Worm (Caenorhabditis elegans) whole organism, young adult: Measurements from ENCODE around the gene K08H2.5.
A peak's percentile ranks its signal among the peaks of the same experiment; 100 is the strongest.

Source experiments
- B0261.1 ChIP-seq: sonication (generic microtip); optimal IDR thresholded peaks from 2 replicates; lab custom pipeline; 2016; ENCODE audit warnings: mild to moderate bottlenecking, missing genetic modification characterization, moderate library complexity, missing compliant biosample characterization
- D2030.7 ChIP-seq: fragments of 200-800 bp; sonication (Bioruptor generic); IDR thresholded peaks from 2 replicates; pipeline ENCODE4 v1.3.6; 2022; ENCODE audit warnings: missing genetic modification reagents, missing genetic modification characterization, missing compliant biosample characterization
- F22D6.2 ChIP-seq: sonication (generic microtip); optimal IDR thresholded peaks from 2 replicates; lab custom pipeline; 2016; ENCODE audit warnings: mild to moderate bottlenecking, missing genetic modification characterization, missing compliant biosample characterization
- Y53F4B.3 ChIP-seq: fragments of 200-800 bp; sonication (Bioruptor generic); IDR thresholded peaks from 2 replicates; pipeline ENCODE4 v1.3.6; 2022; ENCODE audit warnings: missing genetic modification reagents, missing genetic modification characterization, missing compliant biosample characterization
- Y56A3A.18 ChIP-seq: fragments of 200-800 bp; sonication (Bioruptor generic); IDR thresholded peaks from 2 replicates; pipeline ENCODE4 v1.3.6; 2022; ENCODE audit warnings: missing genetic modification reagents, missing genetic modification characterization, missing compliant biosample characterization
- ZK185.1 ChIP-seq: sonication (generic microtip); optimal IDR thresholded peaks from 2 replicates; lab custom pipeline; 2016; ENCODE audit warnings: mild to moderate bottlenecking, missing genetic modification characterization, missing compliant biosample characterization; ENCODE audit not compliant: poor library complexity, severe bottlenecking
- ama-1 ChIP-seq, 3 experiments: fragments of 150-350 bp in 1 of 3; sonication (generic microtip) in 2 of 3; optimal IDR thresholded peaks; 2 replicates each; lab custom pipeline; 2014 to 2018; ENCODE audit warnings: missing biosample characterization in 2 of 3, missing genetic modification characterization in 2 of 3, missing genetic modification reagents in 2 of 3
- atf-7 ChIP-seq: sonication (generic microtip); optimal IDR thresholded peaks from 2 replicates; lab custom pipeline; 2017; ENCODE audit warnings: mild to moderate bottlenecking, missing genetic modification characterization, missing compliant biosample characterization
- attf-6 ChIP-seq: fragments of 200-800 bp; sonication (Bioruptor generic); IDR thresholded peaks from 2 replicates; pipeline ENCODE4 v1.3.6; 2022; ENCODE audit warnings: missing genetic modification reagents, missing genetic modification characterization, missing compliant biosample characterization
- bed-2 ChIP-seq: fragments of 200-800 bp; sonication (Bioruptor generic); IDR thresholded peaks from 2 replicates; pipeline ENCODE4 v1.3.6; 2022; ENCODE audit warnings: missing genetic modification reagents, missing genetic modification characterization, missing compliant biosample characterization
- cebp-1 ChIP-seq, 2 experiments: fragments of 200-800 bp in 1 of 2; sonication (Bioruptor generic) in 1 of 2; sonication (generic microtip) in 1 of 2; IDR thresholded peaks in 1 of 2; optimal IDR thresholded peaks in 1 of 2; 2 replicates each; pipeline versions ENCODE4 v1.3.6 to Lab custom; 2017 to 2022; ENCODE audit warnings: missing compliant biosample characterization in 2 of 2, missing genetic modification characterization in 2 of 2, mild to moderate bottlenecking in 1 of 2, missing genetic modification reagents in 1 of 2, moderate library complexity in 1 of 2
- cebp-2 ChIP-seq: fragments of 200-800 bp; sonication (Bioruptor generic); IDR thresholded peaks from 2 replicates; pipeline ENCODE4 v1.3.6; 2022; ENCODE audit warnings: missing genetic modification characterization, missing compliant biosample characterization
- die-1 ChIP-seq: sonication (generic microtip); optimal IDR thresholded peaks from 2 replicates; lab custom pipeline; 2016; ENCODE audit warnings: missing genotype, mild to moderate bottlenecking, missing genetic modification characterization, missing compliant biosample characterization
- dox-1 ChIP-seq: fragments of 200-800 bp; sonication (Bioruptor generic); IDR thresholded peaks from 2 replicates; pipeline ENCODE4 v1.3.6; 2022; ENCODE audit warnings: missing genetic modification reagents, missing genetic modification characterization, missing compliant biosample characterization
- dpl-1 ChIP-seq: fragments of 150-350 bp; optimal IDR thresholded peaks from 2 replicates; lab custom pipeline; 2014; ENCODE audit warnings: missing biosample characterization, missing genetic modification reagents, missing genetic modification characterization
- him-1 ChIP-seq: sonication (generic microtip); optimal IDR thresholded peaks from 2 replicates; lab custom pipeline; 2016; ENCODE audit warnings: missing genotype, missing genetic modification reagents, missing genetic modification characterization, missing compliant biosample characterization
- hmg-1.2 ChIP-seq: fragments of 200-800 bp; sonication (Bioruptor generic); IDR thresholded peaks from 2 replicates; pipeline ENCODE4 v1.3.6; 2022; ENCODE audit warnings: missing genetic modification reagents, missing genetic modification characterization, missing compliant biosample characterization
- hrde-1 ChIP-seq: sonication (generic microtip); optimal IDR thresholded peaks from 2 replicates; lab custom pipeline; 2016; ENCODE audit warnings: missing genetic modification characterization, mild to moderate bottlenecking, missing compliant biosample characterization, moderate library complexity, missing genotype, missing genetic modification reagents, borderline replicate concordance
- let-607 ChIP-seq, 2 experiments: fragments of 200-800 bp in 1 of 2; sonication (Bioruptor generic) in 1 of 2; sonication (generic microtip) in 1 of 2; optimal IDR thresholded peaks; 2 replicates each; lab custom pipeline; 2016 to 2018; ENCODE audit warnings: mild to moderate bottlenecking in 2 of 2, missing compliant biosample characterization in 2 of 2, missing genetic modification characterization in 2 of 2, moderate library complexity in 2 of 2, missing genotype in 1 of 2
- lin-26 ChIP-seq: fragments of 200-800 bp; sonication (Bioruptor generic); IDR thresholded peaks from 2 replicates; pipeline ENCODE4 v1.3.6; 2022; ENCODE audit warnings: missing genetic modification reagents, missing genetic modification characterization, missing compliant biosample characterization
- lin-40 ChIP-seq: sonication (generic microtip); optimal IDR thresholded peaks from 2 replicates; lab custom pipeline; 2016; ENCODE audit warnings: missing genetic modification characterization, mild to moderate bottlenecking, missing compliant biosample characterization, missing genotype, missing genetic modification reagents
- madf-6 ChIP-seq: fragments of 200-800 bp; sonication (Bioruptor generic); IDR thresholded peaks from 2 replicates; pipeline ENCODE4 v1.3.6; 2022; ENCODE audit warnings: missing genetic modification reagents, missing genetic modification characterization, missing compliant biosample characterization
- nfyb-1 ChIP-seq: fragments of 200-800 bp; sonication (Bioruptor generic); IDR thresholded peaks from 2 replicates; pipeline ENCODE4 v1.3.6; 2022; ENCODE audit warnings: missing genetic modification reagents, missing genetic modification characterization, missing compliant biosample characterization
- nhr-120 ChIP-seq: fragments of 200-800 bp; sonication (Bioruptor generic); IDR thresholded peaks from 2 replicates; pipeline ENCODE4 v1.3.6; 2022; ENCODE audit warnings: missing genetic modification characterization, missing compliant biosample characterization
- nhr-179 ChIP-seq: sonication (generic microtip); optimal IDR thresholded peaks from 2 replicates; lab custom pipeline; 2016; ENCODE audit warnings: mild to moderate bottlenecking, missing genetic modification characterization, missing compliant biosample characterization
- nhr-90 ChIP-seq: sonication (generic microtip); optimal IDR thresholded peaks from 2 replicates; lab custom pipeline; 2016; ENCODE audit warnings: missing genotype, mild to moderate bottlenecking, missing genetic modification characterization, missing compliant biosample characterization
- pbrm-1 ChIP-seq: fragments of 200-800 bp; sonication (Bioruptor generic); IDR thresholded peaks from 2 replicates; pipeline ENCODE4 v1.3.6; 2022; ENCODE audit warnings: missing genetic modification reagents, missing genetic modification characterization, missing compliant biosample characterization
- rec-8 ChIP-seq, 2 experiments: sonication (generic microtip); optimal IDR thresholded peaks; 2 replicates each; lab custom pipeline; 2016; ENCODE audit warnings: mild to moderate bottlenecking in 2 of 2, missing genetic modification characterization in 2 of 2, missing genetic modification reagents in 2 of 2, missing genotype in 2 of 2, missing biosample characterization in 1 of 2, missing compliant biosample characterization in 1 of 2, moderate library complexity in 1 of 2
- rpc-1 ChIP-seq, 2 experiments: fragments of 150-350 bp in 1 of 2; sonication (generic microtip) in 1 of 2; optimal IDR thresholded peaks; 2 replicates each; lab custom pipeline; 2014 to 2018; ENCODE audit warnings: missing biosample characterization in 1 of 2, missing genetic modification characterization in 1 of 2, missing genetic modification reagents in 1 of 2, missing genotype in 1 of 2
- snpc-1.3 ChIP-seq: sonication (generic microtip); optimal IDR thresholded peaks from 2 replicates; lab custom pipeline; 2017; ENCODE audit warnings: missing genetic modification characterization, mild to moderate bottlenecking, missing compliant biosample characterization, antibody characterized with exemption, moderate library complexity, missing genotype, missing genetic modification reagents; ENCODE audit not compliant: insufficient read depth
- snpc-3.4 ChIP-seq: sonication (generic microtip); optimal IDR thresholded peaks from 2 replicates; lab custom pipeline; 2017; ENCODE audit warnings: missing genetic modification characterization, mild to moderate bottlenecking, missing compliant biosample characterization, antibody characterized with exemption, moderate library complexity, missing genotype, missing genetic modification reagents
- snpc-4 ChIP-seq, 5 experiments: fragments of 150-350 bp in 1 of 5; sonication (generic microtip) in 4 of 5; optimal IDR thresholded peaks; 2 replicates each; lab custom pipeline; 2014 to 2018; ENCODE audit warnings: missing genetic modification characterization in 5 of 5, missing biosample characterization in 3 of 5, antibody characterized with exemption in 2 of 5, mild to moderate bottlenecking in 2 of 5, missing compliant biosample characterization in 2 of 5, missing genotype in 2 of 5, moderate library complexity in 2 of 5, missing genetic modification reagents in 1 of 5
- tbp1 ChIP-seq: fragments of 200-800 bp; sonication (Bioruptor generic); optimal IDR thresholded peaks from 2 replicates; lab custom pipeline; 2018; ENCODE audit warnings: mild to moderate bottlenecking, missing genetic modification characterization, missing compliant biosample characterization
- ztf-18 ChIP-seq: sonication (generic microtip); optimal IDR thresholded peaks from 2 replicates; lab custom pipeline; 2016; ENCODE audit warnings: missing genotype, mild to moderate bottlenecking, missing genetic modification characterization, missing compliant biosample characterization
- ztf-25 ChIP-seq: fragments of 200-800 bp; sonication (Bioruptor generic); IDR thresholded peaks from 2 replicates; pipeline ENCODE4 v1.3.6; 2022; ENCODE audit warnings: missing genetic modification reagents, missing genetic modification characterization, missing compliant biosample characterization

Gene K08H2.5

ce11 chrX:13286533-13286932 lies 44.4 kb upstream of the K08H2.5 start, which contains the start of gene R04D3.2:
R04D3.2 (minus strand) TSS chrX:13286633.
- TF ChIP-seq ztf-18 (no peak), Y53F4B.3 (no peak)
- TF ChIP-seq, all 124 proteins: peak for 0

ce11 chrX:13284618-13285017 lies 42.5 kb upstream of the K08H2.5 start:
- TF ChIP-seq lin-40 (tag; lab: Kevin White, UChicago) (no peak), rpc-1 (optimal IDR thresholded peaks at IDR 0.05; lab: Kevin White, UChicago) (peak; percentile 75), rpc-1 (tag; optimal IDR thresholded peaks at IDR 0.05; lab: Kevin White, UChicago) (peak; percentile 90), nhr-179 (tag; lab: Kevin White, UChicago) (peak; percentile 16), nhr-90 (tag; lab: Kevin White, UChicago) (peak; percentile 65), die-1 (tag; lab: Kevin White, UChicago) (peak; percentile 76), cebp-1 (GFP tag; IDR thresholded peaks at IDR 0.05; lab: Robert Waterston, UW) (peak; percentile 26; the same call in 1 of the 2 replicates), cebp-1 (tag; optimal IDR thresholded peaks at IDR 0.05; lab: Kevin White, UChicago) (no peak), nfyb-1 (GFP tag; lab: Robert Waterston, UW) (peak; percentile 64), hmg-1.2 (peak; percentile 44; the same call in 1 of the 2 replicates), nhr-120 (GFP tag; lab: Robert Waterston, UW) (0 out of 2 replicates have a peak, but pooled peaks have one; percentile 50), atf-7 (tag; lab: Kevin White, UChicago) (no peak), snpc-4 (GFP tag; optimal IDR thresholded peaks at IDR 0.05; lab: Kevin White, UChicago) (peak; percentile 42), snpc-4 (tag; optimal IDR thresholded peaks at IDR 0.05; lab: Kevin White, UChicago) (peak in 2 of 4 experiments; percentile 35 to 58), dpl-1 (GFP tag; lab: Kevin White, UChicago) (no peak), Y56A3A.18 (GFP tag; lab: Robert Waterston, UW) (0 out of 2 replicates have a peak, but pooled peaks have one; percentile 35), madf-6 (GFP tag; lab: Robert Waterston, UW) (peak; percentile 19; the same call in 1 of the 2 replicates), lin-26 (peak; percentile 87), hrde-1 (tag; lab: Kevin White, UChicago) (peak; percentile 3), rec-8 (tag; optimal IDR thresholded peaks at IDR 0.05; lab: Kevin White, UChicago) (peak; percentile 32 to 46), D2030.7 (GFP tag; lab: Robert Waterston, UW) (peak; percentile 65), snpc-3.4 (tag; lab: Kevin White, UChicago) (peak; percentile 50), B0261.1 (peak; percentile 80), bed-2 (GFP tag; lab: Robert Waterston, UW) (no peak), ZK185.1 (tag; lab: Kevin White, UChicago) (peak; percentile 22), ama-1 (optimal IDR thresholded peaks at IDR 0.05; lab: Kevin White, UChicago) (no peak), ama-1 (GFP tag; optimal IDR thresholded peaks at IDR 0.05; lab: Kevin White, UChicago) (peak in 1 of 2 experiments; percentile 14), pbrm-1 (peak; percentile 62; the same call in 1 of the 2 replicates), Y53F4B.3 (no peak), snpc-1.3 (tag; lab: Kevin White, UChicago) (peak; percentile 45), tbp1 (GFP tag; lab: Kevin White, UChicago) (peak; percentile 87), ztf-25 (GFP tag; lab: Robert Waterston, UW) (0 out of 2 replicates have a peak, but pooled peaks have one; percentile 73), dox-1 (GFP tag; lab: Robert Waterston, UW) (peak; percentile 40; the same call in 1 of the 2 replicates), attf-6 (GFP tag; lab: Robert Waterston, UW) (peak; percentile 65), cebp-2 (GFP tag; lab: Robert Waterston, UW) (no peak), F22D6.2 (tag; lab: Kevin White, UChicago) (no peak), let-607 (tag; optimal IDR thresholded peaks at IDR 0.05; lab: Kevin White, UChicago) (peak in 1 of 2 experiments; percentile 7), ztf-18 (peak; percentile 40), him-1 (tag; lab: Kevin White, UChicago) (peak; percentile 65)
- TF ChIP-seq, all 124 proteins: peak for 28
